Worm (Caenorhabditis elegans): ENCODE measurements around the gene aqp-7.
A peak's percentile ranks its signal among the peaks of the same experiment; 100 is the strongest.

aqp-7 gene

DNA sequence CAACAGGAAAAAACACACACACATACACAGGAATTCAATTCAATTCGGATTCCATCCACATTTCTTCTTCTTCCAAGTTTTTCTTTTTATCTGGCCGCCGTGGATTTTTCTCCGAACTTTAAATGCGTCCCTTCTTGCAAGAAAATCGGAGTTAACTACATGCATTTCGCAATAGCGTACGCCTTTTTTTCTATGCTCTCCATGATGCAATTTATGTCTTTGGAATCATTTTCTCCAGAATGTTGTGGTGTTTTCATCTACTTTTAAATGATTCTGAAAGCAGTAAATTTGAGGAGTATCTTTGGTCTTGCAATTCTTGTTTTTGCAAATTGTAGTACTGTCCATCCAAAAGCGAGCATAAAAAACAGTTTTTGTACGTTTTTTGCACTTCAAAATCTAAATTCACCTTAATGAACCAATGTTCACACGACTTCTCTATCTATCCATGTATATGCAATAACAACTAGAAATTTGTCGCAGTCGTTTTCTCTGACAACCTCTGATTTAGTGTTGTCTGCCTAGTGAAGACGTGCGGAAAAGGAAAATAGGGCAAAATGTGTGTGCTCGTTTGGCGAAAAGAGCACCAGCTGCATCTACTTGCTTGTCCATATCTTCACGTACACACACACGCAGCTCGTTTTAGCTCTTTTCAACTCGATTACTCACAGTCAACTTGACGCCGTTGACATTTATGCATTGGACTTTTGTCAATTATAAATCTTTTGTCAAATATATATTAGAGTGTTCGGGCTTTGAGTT lies 2.4 kb upstream of the aqp-7 start:
- TF ChIP-seq unc-42 (tag; optimal IDR thresholded peaks at IDR 0.05) (peak; percentile 52), sox-4 (tag; optimal IDR thresholded peaks at IDR 0.05) (no peak)

DNA sequence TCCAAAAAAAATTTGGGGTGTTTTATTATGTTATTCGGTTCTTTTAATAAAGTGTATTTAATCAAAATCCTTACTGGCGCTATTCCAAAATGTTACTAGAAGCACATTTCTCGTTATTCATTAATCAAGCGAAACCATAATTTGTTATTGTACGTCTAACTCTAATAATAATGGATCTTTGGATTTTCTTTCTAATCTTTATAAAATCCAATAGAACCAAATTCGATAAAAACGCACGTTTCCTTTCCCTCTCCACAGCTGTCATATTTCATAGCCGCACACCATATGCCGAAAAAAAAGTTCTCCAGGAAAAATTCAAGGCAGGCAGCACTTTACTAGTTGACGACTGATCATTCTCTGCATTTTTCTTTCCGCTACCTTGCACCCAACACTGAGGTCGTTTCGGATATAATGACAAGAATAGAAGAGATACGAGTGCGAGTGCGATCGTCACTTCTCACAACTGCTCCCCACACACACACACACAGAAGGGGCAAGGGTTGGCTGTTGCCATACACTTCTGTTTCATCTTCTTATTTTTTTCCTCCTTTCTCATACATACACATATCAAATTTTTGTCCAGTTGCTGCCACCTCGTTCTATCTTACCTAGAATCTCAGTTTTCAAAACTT lies 1.2 kb upstream of the aqp-7 start:
- TF ChIP-seq hlh-30 (tag; optimal IDR thresholded peaks at IDR 0.05; ENCODE audit: insufficient read depth), result no peak
- no peak for TF ChIP-seq ceh-48 (tag; optimal IDR thresholded peaks at IDR 0.05)
- TF ChIP-seq unc-42 (tag; optimal IDR thresholded peaks at IDR 0.05), result peak; percentile 69
- TF ChIP-seq syd-9 (tag; optimal IDR thresholded peaks at IDR 0.05), result no peak

DNA sequence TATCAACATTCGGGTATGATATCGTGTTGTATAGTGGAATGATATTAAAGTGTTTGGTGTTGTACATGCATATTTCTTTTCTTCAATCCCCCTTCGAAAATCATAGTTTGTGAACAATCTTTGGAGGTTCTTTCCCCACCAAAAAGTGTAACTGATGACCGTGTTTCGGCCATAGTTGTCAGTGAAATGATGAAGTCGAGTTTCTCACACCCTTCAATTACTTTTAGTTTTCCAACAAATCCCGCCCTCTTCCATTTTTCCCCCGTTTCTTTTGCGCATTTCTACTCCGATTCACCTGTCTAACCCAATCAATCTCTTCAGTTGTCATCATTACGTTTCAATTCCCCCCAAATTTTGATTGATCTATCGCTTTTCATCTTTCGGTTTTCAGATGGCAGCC lies 282 bp downstream of the aqp-7 start:
- no peak for TF ChIP-seq npax-4 (tag; optimal IDR thresholded peaks at IDR 0.05)
- no peak for TF ChIP-seq ahr-1 (tag; optimal IDR thresholded peaks at IDR 0.05)
- no peak for TF ChIP-seq hlh-6 (tag; optimal IDR thresholded peaks at IDR 0.05)
- no peak for TF ChIP-seq pax-1 (tag; optimal IDR thresholded peaks at IDR 0.05)
- TF ChIP-seq ama-1 (optimal IDR thresholded peaks at IDR 0.05), result no peak
- TF ChIP-seq ceh-30 (tag; optimal IDR thresholded peaks at IDR 0.05), result no peak
- no peak for TF ChIP-seq ceh-31 (tag; optimal IDR thresholded peaks at IDR 0.05)
- no peak for TF ChIP-seq ceh-9 (tag; optimal IDR thresholded peaks at IDR 0.05)
- no peak for TF ChIP-seq hlh-30 (tag; optimal IDR thresholded peaks at IDR 0.05; ENCODE audit: insufficient read depth)
- TF ChIP-seq Y22D7AL.16 (tag; optimal IDR thresholded peaks at IDR 0.05), result no peak
- TF ChIP-seq gmeb-2 (tag; optimal IDR thresholded peaks at IDR 0.05), result no peak
- TF ChIP-seq unc-3 (GFP tag; conservative IDR thresholded peaks at IDR 0.05), result no peak
- TF ChIP-seq unc-3 (tag; optimal IDR thresholded peaks at IDR 0.05), result no peak
- TF ChIP-seq tbx-2 (tag; optimal IDR thresholded peaks at IDR 0.05), result no peak
- no peak for TF ChIP-seq fkh-6 (tag; optimal IDR thresholded peaks at IDR 0.05)
- no peak for TF ChIP-seq lin-11 (tag; optimal IDR thresholded peaks at IDR 0.05)
- TF ChIP-seq hlh-13 (GFP tag; optimal IDR thresholded peaks at IDR 0.05), result no peak
- TF ChIP-seq pqm-1 (tag; optimal IDR thresholded peaks at IDR 0.05), result no peak
- TF ChIP-seq unc-55 (GFP tag; optimal IDR thresholded peaks at IDR 0.05), result no peak
- no peak for TF ChIP-seq ceh-24 (tag; optimal IDR thresholded peaks at IDR 0.05)
- TF ChIP-seq nhr-11 (tag; optimal IDR thresholded peaks at IDR 0.05), result no peak

DNA sequence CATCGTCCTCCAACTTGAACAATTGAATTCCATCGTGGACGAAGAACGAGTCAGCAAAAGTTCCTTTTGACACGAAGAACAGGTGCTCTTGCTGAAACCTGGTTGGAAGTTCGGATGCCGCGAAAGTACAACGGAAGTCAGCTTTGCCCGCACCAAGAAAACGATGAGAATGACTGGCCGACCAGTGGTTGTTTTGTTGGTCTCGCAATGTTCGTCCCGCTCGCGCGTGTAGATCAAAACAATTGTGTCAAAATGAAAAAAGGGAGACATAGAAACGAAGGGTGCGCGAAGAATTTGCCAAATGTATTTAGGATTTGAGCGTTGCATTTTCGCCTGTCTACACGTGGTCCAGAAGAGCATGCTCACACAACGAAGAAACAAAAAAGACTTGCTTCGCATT lies 4.2 kb downstream of the aqp-7 start, which contains the start of gene M02F4.1:
TSS of gene M02F4.1 (minus strand) at position 101 of the 400 bp plus-strand sequence.
- TF ChIP-seq ceh-45 (GFP tag; IDR thresholded peaks at IDR 0.05), result no peak

DNA sequence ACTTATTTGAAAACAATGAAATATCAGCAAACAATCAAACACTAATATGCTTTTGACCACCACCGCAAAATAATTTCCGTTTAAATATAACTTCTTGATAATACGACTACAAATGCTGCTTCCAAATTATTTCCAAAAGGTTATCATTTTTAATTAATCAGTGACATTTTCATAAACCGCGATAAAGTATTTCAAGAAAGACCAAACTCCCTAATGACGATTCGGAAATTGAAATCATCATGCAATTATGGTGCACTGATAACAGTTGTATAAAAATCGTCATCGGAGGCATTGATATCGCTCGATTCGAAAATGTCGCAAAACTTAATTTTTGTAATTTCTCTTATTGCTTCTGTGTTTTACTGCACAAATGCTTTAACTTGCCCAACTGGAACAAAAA lies 6.6 kb downstream of the aqp-7 start, which contains the start of gene clec-265:
TSS of gene clec-265 (plus strand) at position 300 of the 400 bp plus-strand sequence.
- TF ChIP-seq che-1 (tag; optimal IDR thresholded peaks at IDR 0.05) (no peak), rnt-1 (tag; optimal IDR thresholded peaks at IDR 0.05) (no peak), C38D4.7 (GFP tag; optimal IDR thresholded peaks at IDR 0.05) (no peak), tbx-2 (tag; optimal IDR thresholded peaks at IDR 0.05) (no peak), madf-2 (tag; optimal IDR thresholded peaks at IDR 0.05) (no peak), lim-6 (tag; optimal IDR thresholded peaks at IDR 0.05) (no peak), ceh-18 (tag; optimal IDR thresholded peaks at IDR 0.05) (no peak), ceh-48 (tag; optimal IDR thresholded peaks at IDR 0.05) (no peak), nhr-11 (tag; optimal IDR thresholded peaks at IDR 0.05) (no peak), hlh-30 (tag; optimal IDR thresholded peaks at IDR 0.05; ENCODE audit: insufficient read depth) (no peak), unc-42 (tag; optimal IDR thresholded peaks at IDR 0.05) (no peak), K09A11.1 (tag; optimal IDR thresholded peaks at IDR 0.05; ENCODE audit: insufficient read depth) (no peak), ceh-22 (tag; optimal IDR thresholded peaks at IDR 0.05) (no peak), unc-55 (GFP tag; optimal IDR thresholded peaks at IDR 0.05) (no peak)

All from whole organism, late embryonic.